Worm (Caenorhabditis elegans) whole organism, mixed stage, embryonic: ENCODE results near the gene cdc-48.1.

Experiments
- M03D4.4 ChIP-seq: sonication (generic microtip); optimal IDR thresholded peaks from 2 replicates; lab custom pipeline; 2017; ENCODE audit warnings: mild to moderate bottlenecking, missing genetic modification characterization, missing compliant biosample characterization
- bed-3 ChIP-seq: fragments of 200-800 bp; sonication (Bioruptor generic); optimal IDR thresholded peaks from 3 replicates; lab custom pipeline; 2018; ENCODE audit warnings: mild to moderate bottlenecking, missing genetic modification characterization, moderate library complexity, missing compliant biosample characterization
- blmp-1 ChIP-seq: fragments of 150-350 bp; optimal IDR thresholded peaks from 2 replicates; lab custom pipeline; 2014; ENCODE audit warnings: missing biosample characterization, missing genetic modification characterization
- ceh-39 ChIP-seq: fragments of 150-350 bp; optimal IDR thresholded peaks from 2 replicates; lab custom pipeline; 2014; ENCODE audit warnings: missing biosample characterization, missing genetic modification characterization
- ceh-43 ChIP-seq: fragments of 200-800 bp; sonication (Bioruptor generic); optimal IDR thresholded peaks from 2 replicates; lab custom pipeline; 2018; ENCODE audit warnings: mild to moderate bottlenecking, missing genetic modification characterization, moderate library complexity, missing compliant biosample characterization
- ceh-83 ChIP-seq: fragments of 200-800 bp; sonication (Bioruptor generic); optimal IDR thresholded peaks from 2 replicates; lab custom pipeline; 2018; ENCODE audit warnings: mild to moderate bottlenecking, missing genetic modification characterization, missing compliant biosample characterization
- ces-1 ChIP-seq: fragments of 150-350 bp; optimal IDR thresholded peaks from 2 replicates; lab custom pipeline; 2014; ENCODE audit warnings: missing biosample characterization, missing genetic modification reagents, missing genetic modification characterization
- cnd-1 ChIP-seq: fragments of 200-800 bp; sonication (Bioruptor generic); optimal IDR thresholded peaks from 2 replicates; lab custom pipeline; 2018; ENCODE audit warnings: mild to moderate bottlenecking, missing genetic modification characterization, missing compliant biosample characterization
- drap-1 ChIP-seq: fragments of 200-800 bp; sonication (Bioruptor generic); optimal IDR thresholded peaks from 3 replicates; lab custom pipeline; 2018; ENCODE audit warnings: mild to moderate bottlenecking, missing genetic modification characterization, missing compliant biosample characterization
- elt-1 ChIP-seq: sonication (generic microtip); optimal IDR thresholded peaks from 2 replicates; lab custom pipeline; 2017; ENCODE audit warnings: missing genetic modification characterization, mild to moderate bottlenecking, missing compliant biosample characterization, antibody characterized with exemption, moderate library complexity, borderline replicate concordance; ENCODE audit not compliant: insufficient read depth
- elt-3 ChIP-seq: fragments of 150-350 bp; optimal IDR thresholded peaks from 2 replicates; lab custom pipeline; 2014; ENCODE audit warnings: missing biosample characterization, missing genetic modification characterization
- flh-1 ChIP-seq: fragments of 200-800 bp; sonication (Bioruptor generic); optimal IDR thresholded peaks from 2 replicates; lab custom pipeline; 2018; ENCODE audit warnings: mild to moderate bottlenecking, missing genetic modification characterization, moderate library complexity, missing compliant biosample characterization
- ham-2 ChIP-seq: fragments of 200-800 bp; sonication (Bioruptor generic); optimal IDR thresholded peaks from 2 replicates; lab custom pipeline; 2018; ENCODE audit warnings: mild to moderate bottlenecking, missing genetic modification characterization, missing compliant biosample characterization
- hlh-1 ChIP-seq: fragments of 150-350 bp; optimal IDR thresholded peaks from 2 replicates; lab custom pipeline; 2014; ENCODE audit warnings: missing biosample characterization, missing genetic modification reagents, missing genetic modification characterization
- lin-13 ChIP-seq: fragments of 150-350 bp; optimal IDR thresholded peaks from 2 replicates; lab custom pipeline; 2014; ENCODE audit warnings: missing biosample characterization, missing genetic modification characterization
- lin-32 ChIP-seq: fragments of 200-800 bp; sonication (Bioruptor generic); optimal IDR thresholded peaks from 2 replicates; lab custom pipeline; 2018; ENCODE audit warnings: mild to moderate bottlenecking, missing genetic modification characterization, missing compliant biosample characterization
- lsy-2 ChIP-seq: fragments of 150-350 bp; optimal IDR thresholded peaks from 2 replicates; lab custom pipeline; 2014; ENCODE audit warnings: missing biosample characterization, missing genetic modification characterization
- mab-5 ChIP-seq: fragments of 150-350 bp; optimal IDR thresholded peaks from 2 replicates; lab custom pipeline; 2014; ENCODE audit warnings: missing biosample characterization, missing genetic modification characterization
- mep-1 ChIP-seq: fragments of 150-350 bp; optimal IDR thresholded peaks from 2 replicates; lab custom pipeline; 2017; ENCODE audit warnings: missing biosample characterization, missing genetic modification reagents, missing genetic modification characterization, inconsistent platforms
- mls-2 ChIP-seq: sonication (generic microtip); optimal IDR thresholded peaks from 2 replicates; lab custom pipeline; 2016; ENCODE audit warnings: mild to moderate bottlenecking, missing genetic modification characterization, moderate library complexity, missing compliant biosample characterization
- nhr-2 ChIP-seq: fragments of 150-350 bp; optimal IDR thresholded peaks from 2 replicates; lab custom pipeline; 2014; ENCODE audit warnings: missing biosample characterization, missing genetic modification characterization
- nhr-237 ChIP-seq: fragments of 150-350 bp; optimal IDR thresholded peaks from 2 replicates; lab custom pipeline; 2014; ENCODE audit warnings: missing biosample characterization, missing genetic modification characterization
- nhr-28 ChIP-seq: fragments of 150-350 bp; optimal IDR thresholded peaks from 2 replicates; lab custom pipeline; 2014; ENCODE audit warnings: missing biosample characterization, missing genetic modification characterization
- nhr-76 ChIP-seq: sonication (generic microtip); optimal IDR thresholded peaks from 2 replicates; lab custom pipeline; 2017; ENCODE audit warnings: missing biosample characterization, missing genetic modification characterization
- pha-4 ChIP-seq: fragments of 150-350 bp; optimal IDR thresholded peaks from 2 replicates; lab custom pipeline; 2018; ENCODE audit warnings: missing biosample characterization, missing genetic modification reagents, missing genetic modification characterization
- sem-2 ChIP-seq: fragments of 200-800 bp; sonication (Bioruptor generic); optimal IDR thresholded peaks from 2 replicates; lab custom pipeline; 2018; ENCODE audit warnings: mild to moderate bottlenecking, missing genetic modification characterization, missing compliant biosample characterization
- snpc-4 ChIP-seq: fragments of 150-350 bp; optimal IDR thresholded peaks from 2 replicates; lab custom pipeline; 2014; ENCODE audit warnings: missing biosample characterization, missing genetic modification characterization
- sptf-1 ChIP-seq: sonication (generic microtip); optimal IDR thresholded peaks from 2 replicates; lab custom pipeline; 2017; ENCODE audit warnings: mild to moderate bottlenecking, missing genetic modification characterization, moderate library complexity, missing compliant biosample characterization
- tbx-8 ChIP-seq: fragments of 200-800 bp; sonication (Bioruptor generic); optimal IDR thresholded peaks from 2 replicates; lab custom pipeline; 2018; ENCODE audit warnings: mild to moderate bottlenecking, missing genetic modification characterization, moderate library complexity, missing compliant biosample characterization
- unc-120 ChIP-seq: sonication (generic microtip); optimal IDR thresholded peaks from 2 replicates; lab custom pipeline; 2017; ENCODE audit warnings: missing genetic modification characterization, missing compliant biosample characterization; ENCODE audit not compliant: poor library complexity, severe bottlenecking
- unc-39 ChIP-seq: fragments of 150-350 bp; optimal IDR thresholded peaks from 2 replicates; lab custom pipeline; 2014; ENCODE audit warnings: missing biosample characterization, missing genetic modification characterization
- unc-62 ChIP-seq: fragments of 150-350 bp; optimal IDR thresholded peaks from 2 replicates; lab custom pipeline; 2014; ENCODE audit warnings: missing biosample characterization, missing genetic modification reagents, missing genetic modification characterization
- zip-8 ChIP-seq: fragments of 150-350 bp; optimal IDR thresholded peaks from 2 replicates; lab custom pipeline; 2014; ENCODE audit warnings: missing biosample characterization, missing genetic modification characterization
- ztf-11 ChIP-seq: fragments of 150-350 bp; optimal IDR thresholded peaks from 2 replicates; lab custom pipeline; 2014; ENCODE audit warnings: missing biosample characterization, missing genetic modification characterization

Gene cdc-48.1

ce11 chrII:10519863-10520262, 43.3 kb downstream of the cdc-48.1 start:
- TF ChIP-seq ceh-43 (GFP tag; lab: Kevin White, UChicago): no peak
- TF ChIP-seq ceh-83: no peak
- TF ChIP-seq mab-5 (tag; lab: Kevin White, UChicago): no peak
- TF ChIP-seq ces-1 (GFP tag; lab: Kevin White, UChicago): no peak
- TF ChIP-seq nhr-76 (tag; lab: Kevin White, UChicago): no peak
- no peak for TF ChIP-seq nhr-237
- TF ChIP-seq unc-39 (tag; lab: Kevin White, UChicago): no peak
- TF ChIP-seq drap-1 (GFP tag; lab: Kevin White, UChicago): no peak
- no peak for TF ChIP-seq zip-8
- no peak for TF ChIP-seq lin-32
- TF ChIP-seq hlh-1 (tag; lab: Kevin White, UChicago): no peak
- TF ChIP-seq blmp-1 (tag; lab: Kevin White, UChicago): no peak

ce11 chrII:10519017-10519416, 44.2 kb downstream of the cdc-48.1 start, which contains the start of gene F59B10.4:
Gene F59B10.4 (minus strand): TSS chrII:10519117.
- TF ChIP-seq blmp-1 (tag; lab: Kevin White, UChicago) (no peak), ces-1 (GFP tag; lab: Kevin White, UChicago) (no peak), elt-3 (tag; lab: Kevin White, UChicago) (no peak), ham-2 (no peak)

- TF ChIP-seq mab-5 (tag; lab: Kevin White, UChicago): no peak
- TF ChIP-seq elt-1 (tag; lab: Kevin White, UChicago): no peak
- TF ChIP-seq nhr-76 (tag; lab: Kevin White, UChicago): no peak
- no peak for TF ChIP-seq sptf-1 (tag; lab: Kevin White, UChicago)
- TF ChIP-seq lin-32: no peak
- TF ChIP-seq nhr-237: no peak
- TF ChIP-seq tbx-8 (GFP tag; lab: Kevin White, UChicago): no peak
- no peak for TF ChIP-seq bed-3 (GFP tag; lab: Kevin White, UChicago)
- TF ChIP-seq flh-1 (GFP tag; lab: Kevin White, UChicago): no peak
- no peak for TF ChIP-seq pha-4 (tag; lab: Kevin White, UChicago)
- TF ChIP-seq lin-13 (tag; lab: Kevin White, UChicago): no peak
- TF ChIP-seq ceh-43 (GFP tag; lab: Kevin White, UChicago): no peak
- TF ChIP-seq drap-1 (GFP tag; lab: Kevin White, UChicago): no peak
- TF ChIP-seq unc-62: no peak
- TF ChIP-seq snpc-4 (tag; lab: Kevin White, UChicago): no peak
- no peak for TF ChIP-seq ztf-11 (tag; lab: Kevin White, UChicago)
- no peak for TF ChIP-seq unc-120 (tag; lab: Kevin White, UChicago)
- no peak for TF ChIP-seq ces-1 (GFP tag; lab: Kevin White, UChicago)
- TF ChIP-seq mep-1 (tag; lab: Kevin White, UChicago): no peak
- no peak for TF ChIP-seq mls-2 (tag; lab: Kevin White, UChicago)
Observed at ce11 chrII:10516375-10516774, 46.8 kb downstream of the cdc-48.1 start.

DNA sequence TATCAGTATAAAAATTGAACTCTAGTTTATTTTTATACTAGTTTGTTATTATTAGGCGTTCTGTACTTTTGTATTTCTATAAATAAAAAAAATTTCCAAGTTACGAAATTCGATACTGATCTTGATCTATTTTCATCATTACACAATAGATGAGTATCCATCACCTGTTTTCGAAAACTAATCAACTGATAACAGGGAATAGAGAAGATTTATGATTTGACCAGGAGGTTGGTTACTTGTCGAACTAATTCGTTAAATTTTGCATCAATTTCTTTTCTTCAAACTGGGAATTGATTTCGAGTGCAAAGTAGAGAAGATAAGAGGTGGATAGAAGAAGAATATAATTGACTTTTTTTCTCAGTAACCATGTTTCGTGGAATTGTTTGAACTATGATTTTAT, 47.8 kb downstream of the cdc-48.1 start:
- no peak for TF ChIP-seq zip-8
- TF ChIP-seq unc-120 (tag; lab: Kevin White, UChicago): no peak
- TF ChIP-seq nhr-2: no peak
- no peak for TF ChIP-seq sem-2 (GFP tag; lab: Kevin White, UChicago)
- no peak for TF ChIP-seq lin-13 (tag; lab: Kevin White, UChicago)
- no peak for TF ChIP-seq ces-1 (GFP tag; lab: Kevin White, UChicago)
- no peak for TF ChIP-seq nhr-28
- no peak for TF ChIP-seq hlh-1 (tag; lab: Kevin White, UChicago)
- TF ChIP-seq ztf-11 (tag; lab: Kevin White, UChicago): no peak
- TF ChIP-seq ceh-83: no peak
- no peak for TF ChIP-seq flh-1 (GFP tag; lab: Kevin White, UChicago)
- TF ChIP-seq ceh-43 (GFP tag; lab: Kevin White, UChicago): no peak
- TF ChIP-seq pha-4 (tag; lab: Kevin White, UChicago): no peak
- TF ChIP-seq nhr-76 (tag; lab: Kevin White, UChicago): no peak
- TF ChIP-seq, all 35 proteins: peak for 0

ce11 chrII:10513377-10513776, 49.8 kb downstream of the cdc-48.1 start:
- TF ChIP-seq unc-62: no peak
- TF ChIP-seq nhr-76 (tag; lab: Kevin White, UChicago): no peak
- no peak for TF ChIP-seq M03D4.4
- TF ChIP-seq ham-2: no peak
- TF ChIP-seq lsy-2: no peak
- TF ChIP-seq ceh-39 (tag; lab: Kevin White, UChicago): no peak
- TF ChIP-seq lin-32: no peak
- no peak for TF ChIP-seq unc-39 (tag; lab: Kevin White, UChicago)
- TF ChIP-seq cnd-1 (tag; lab: Kevin White, UChicago): no peak
